Fruit fly (Drosophila melanogaster) whole organism, embryonic: ENCODE data around the gene vih.

Experiments
- Awh ChIP-seq: fragments of 200-800 bp; sonication (Bioruptor generic); IDR thresholded peaks from 2 replicates; pipeline ENCODE4, ENCODE4 v1.3.6; 2022; ENCODE audit warnings: missing biosample characterization, missing genetic modification characterization
- CG10366 ChIP-seq: fragments of 200-800 bp; sonication (Bioruptor generic); IDR thresholded peaks from 2 replicates; pipeline ENCODE4 v1.3.6; 2022; ENCODE audit warnings: missing biosample characterization, missing genetic modification characterization
- CG10543 ChIP-seq: fragments of 200-800 bp; sonication (Bioruptor generic); optimal IDR thresholded peaks from 3 replicates; lab custom pipeline; 2017; ENCODE audit warnings: missing biosample characterization, mild to moderate bottlenecking, missing genetic modification characterization, moderate library complexity
- CG12104 ChIP-seq: fragments of 200-800 bp; sonication (Bioruptor generic); optimal IDR thresholded peaks from 3 replicates; lab custom pipeline; 2016; ENCODE audit warnings: missing biosample characterization, missing genetic modification characterization
- CG13296 ChIP-seq: fragments of 200-800 bp; sonication (Bioruptor generic); optimal IDR thresholded peaks from 3 replicates; lab custom pipeline; 2018; ENCODE audit warnings: missing biosample characterization, mild to moderate bottlenecking, missing genetic modification characterization
- CG15514 ChIP-seq: fragments of 200-800 bp; sonication (Bioruptor generic); optimal IDR thresholded peaks from 3 replicates; lab custom pipeline; 2017; ENCODE audit warnings: missing biosample characterization, missing genetic modification characterization, mild to moderate bottlenecking, moderate library complexity, missing genetic modification reagents
- CG16813 ChIP-seq: fragments of 200-800 bp; sonication (Bioruptor generic); IDR thresholded peaks from 3 replicates; pipeline ENCODE4 v1.3.6; 2022; ENCODE audit warnings: missing biosample characterization, missing genetic modification characterization; ENCODE audit not compliant: partially characterized antibody
- CG16815 ChIP-seq: fragments of 200-800 bp; sonication (Bioruptor generic); optimal IDR thresholded peaks from 3 replicates; lab custom pipeline; 2017; ENCODE audit warnings: missing biosample characterization, mild to moderate bottlenecking, missing genetic modification characterization
- CG18599 ChIP-seq: fragments of 200-800 bp; sonication (Bioruptor generic); optimal IDR thresholded peaks from 3 replicates; lab custom pipeline; 2017; ENCODE audit warnings: missing biosample characterization, missing genetic modification characterization, mild to moderate bottlenecking, moderate library complexity, missing genetic modification reagents
- CG18619 ChIP-seq: fragments of 200-800 bp; sonication (Bioruptor generic); optimal IDR thresholded peaks from 3 replicates; lab custom pipeline; 2017; ENCODE audit warnings: missing biosample characterization, mild to moderate bottlenecking, missing genetic modification characterization
- CG2889 ChIP-seq: fragments of 200-800 bp; sonication (Bioruptor generic); IDR thresholded peaks from 3 replicates; pipeline ENCODE4 v1.3.6; 2022; ENCODE audit warnings: missing biosample characterization, missing genetic modification characterization
- CG34376 ChIP-seq: fragments of 200-800 bp; sonication (Bioruptor generic); optimal IDR thresholded peaks from 2 replicates; lab custom pipeline; 2018; ENCODE audit warnings: missing biosample characterization, mild to moderate bottlenecking, missing genetic modification characterization
- CG43689 ChIP-seq: fragments of 200-800 bp; sonication (Bioruptor generic); IDR thresholded peaks from 2 replicates; pipeline ENCODE4 v1.3.6; 2022; ENCODE audit warnings: missing biosample characterization, missing genetic modification characterization
- CG6175 ChIP-seq: fragments of 200-800 bp; sonication (Bioruptor generic); IDR thresholded peaks from 3 replicates; pipeline ENCODE4 v1.3.6; 2022; ENCODE audit warnings: missing biosample characterization, missing genetic modification characterization
- CG6683 ChIP-seq: fragments of 200-800 bp; sonication (Bioruptor generic); optimal IDR thresholded peaks from 2 replicates; lab custom pipeline; 2017; ENCODE audit warnings: missing biosample characterization, mild to moderate bottlenecking, missing genetic modification characterization, missing genetic modification reagents
- CG6791 ChIP-seq: fragments of 200-800 bp; sonication (Bioruptor generic); IDR thresholded peaks from 3 replicates; pipeline ENCODE4 v1.3.6; 2022; ENCODE audit warnings: missing biosample characterization, missing genetic modification characterization; ENCODE audit not compliant: partially characterized antibody
- CG7987 ChIP-seq: fragments of 200-800 bp; sonication (Bioruptor generic); optimal IDR thresholded peaks from 2 replicates; lab custom pipeline; 2018; ENCODE audit warnings: missing biosample characterization, mild to moderate bottlenecking, missing genetic modification characterization, moderate library complexity
- Dbx ChIP-seq: fragments of 200-800 bp; sonication (Bioruptor generic); IDR thresholded peaks from 3 replicates; pipeline ENCODE4 v1.3.6; 2022; ENCODE audit warnings: missing biosample characterization, missing genetic modification characterization
- E2f2 ChIP-seq: fragments of 200-800 bp; sonication (Bioruptor generic); IDR thresholded peaks from 2 replicates; pipeline ENCODE4 v1.3.6; 2022; ENCODE audit warnings: missing biosample characterization, missing genetic modification characterization
- Ets97D ChIP-seq: fragments of 200-800 bp; sonication (Bioruptor generic); optimal IDR thresholded peaks from 3 replicates; lab custom pipeline; 2016; ENCODE audit warnings: missing biosample characterization, missing genetic modification characterization
- Fer1 ChIP-seq: fragments of 200-800 bp; sonication (Bioruptor generic); optimal IDR thresholded peaks from 2 replicates; lab custom pipeline; 2017; ENCODE audit warnings: missing biosample characterization, mild to moderate bottlenecking, missing genetic modification characterization
- GATAe ChIP-seq: fragments of 200-800 bp; sonication (Bioruptor generic); conservative IDR thresholded peaks from 2 replicates; pipeline ENCODE4 v1.3.6; 2022; ENCODE audit warnings: missing biosample characterization, missing genetic modification characterization
- MESR4 ChIP-seq: fragments of 200-800 bp; sonication (Bioruptor generic); optimal IDR thresholded peaks from 2 replicates; lab custom pipeline; 2018; ENCODE audit warnings: missing biosample characterization, mild to moderate bottlenecking, missing genetic modification characterization, moderate library complexity
- Med ChIP-seq: fragments of 200-800 bp; sonication (Bioruptor generic); peaks from one replicate; lab custom pipeline; 2016; ENCODE audit warnings: missing biosample characterization, missing genetic modification characterization, mild to moderate bottlenecking, inconsistent platforms, moderate library complexity
- Rfx ChIP-seq: fragments of 200-800 bp; sonication (Bioruptor generic); IDR thresholded peaks from 2 replicates; pipeline ENCODE4 v1.3.6; 2022; ENCODE audit warnings: missing biosample characterization, missing genetic modification characterization
- Rx ChIP-seq: fragments of 200-800 bp; sonication (Bioruptor generic); IDR thresholded peaks from 2 replicates; pipeline ENCODE4 v1.3.6; 2022; ENCODE audit warnings: missing biosample characterization, missing genetic modification characterization
- ci ChIP-seq: fragments of 200-800 bp; sonication (Bioruptor generic); IDR thresholded peaks from 3 replicates; pipeline ENCODE4 v1.3.6; 2022; ENCODE audit warnings: missing biosample characterization, missing genetic modification characterization
- ewg ChIP-seq: fragments of 200-800 bp; sonication (Bioruptor generic); optimal IDR thresholded peaks from 3 replicates; lab custom pipeline; 2017; ENCODE audit warnings: mild to moderate bottlenecking, missing biosample characterization, missing genetic modification reagents, missing genetic modification characterization
- gfzf ChIP-seq: fragments of 200-800 bp; sonication (Bioruptor generic); optimal IDR thresholded peaks from 2 replicates; lab custom pipeline; 2016; ENCODE audit warnings: missing biosample characterization, mild to moderate bottlenecking, missing genetic modification characterization, moderate library complexity
- her ChIP-seq: fragments of 200-800 bp; sonication (Bioruptor generic); optimal IDR thresholded peaks from 2 replicates; lab custom pipeline; 2016; ENCODE audit warnings: missing biosample characterization, missing genetic modification characterization
- pb ChIP-seq: fragments of 200-800 bp; sonication (Bioruptor generic); optimal IDR thresholded peaks from 3 replicates; lab custom pipeline; 2016; ENCODE audit warnings: missing biosample characterization, missing genetic modification characterization
- pfk ChIP-seq: fragments of 200-800 bp; sonication (Bioruptor generic); optimal IDR thresholded peaks from 2 replicates; lab custom pipeline; 2018; ENCODE audit warnings: missing biosample characterization, mild to moderate bottlenecking, missing genetic modification characterization, moderate library complexity
- ranshi ChIP-seq: fragments of 200-800 bp; sonication (Bioruptor generic); IDR thresholded peaks from 2 replicates; pipeline ENCODE4 v1.3.6; 2022; ENCODE audit warnings: missing biosample characterization, missing genetic modification characterization
- repo ChIP-seq: fragments of 200-800 bp; sonication (Bioruptor generic); optimal IDR thresholded peaks from 2 replicates; lab custom pipeline; 2016; ENCODE audit warnings: missing biosample characterization, missing genetic modification characterization
- ro ChIP-seq: fragments of 200-800 bp; sonication (Bioruptor generic); IDR thresholded peaks from 2 replicates; pipeline ENCODE4 v1.3.6; 2022; ENCODE audit warnings: missing biosample characterization, missing genetic modification characterization
- sens ChIP-seq: fragments of 200-800 bp; sonication (Bioruptor generic); peaks from one replicate; lab custom pipeline; 2016; ENCODE audit warnings: missing biosample characterization, missing genetic modification characterization
- sug ChIP-seq: fragments of 200-800 bp; optimal IDR thresholded peaks from 2 replicates; lab custom pipeline; 2019; ENCODE audit warnings: missing biosample characterization, mild to moderate bottlenecking, missing genetic modification characterization, moderate library complexity
- vfl ChIP-seq: fragments of 200-800 bp; sonication (Bioruptor generic); optimal IDR thresholded peaks from 2 replicates; lab custom pipeline; 2016; ENCODE audit warnings: missing biosample characterization, missing genetic modification characterization

The vih gene

DNA sequence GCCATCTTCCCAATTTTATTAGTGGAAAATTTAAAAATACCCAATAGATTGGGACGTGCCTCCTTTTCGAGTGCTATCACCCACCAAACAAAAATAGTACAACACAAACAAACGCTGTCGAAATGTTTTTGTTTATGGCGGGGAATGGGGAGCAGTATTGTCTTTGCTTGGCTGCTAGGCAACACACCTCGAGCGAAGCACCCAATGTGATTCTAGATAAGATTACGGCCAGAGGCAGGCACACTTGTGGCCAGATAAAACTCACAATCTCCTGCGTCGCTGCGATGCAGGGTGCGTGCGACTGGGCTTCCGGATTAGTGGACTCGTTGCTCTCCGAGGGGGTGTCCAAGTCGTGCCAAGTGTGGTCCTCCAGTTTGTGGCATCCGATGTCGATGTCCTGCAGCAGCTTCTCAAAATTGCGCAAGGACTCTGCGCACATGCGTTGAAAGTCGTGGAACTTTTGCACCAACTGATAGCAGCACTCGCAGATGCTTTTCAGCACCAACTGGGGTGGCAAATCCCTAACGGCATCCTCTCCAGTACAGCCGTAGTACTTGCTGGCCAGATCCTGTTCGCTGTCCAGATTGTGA is 3.0 kb downstream of the vih start (continued):
- TF ChIP-seq CG16815 (GFP tag; lab: Kevin White, UChicago) (no peak), her (GFP tag; lab: Kevin White, UChicago) (peak; percentile 62), sens (peak; percentile 68), CG12104 (no peak), CG10543 (GFP tag; lab: Kevin White, UChicago) (peak; percentile 16), repo (GFP tag; lab: Kevin White, UChicago) (no peak), CG16813 (0 out of 3 replicates have a peak, but pooled peaks have one; percentile 21), ewg (peak; percentile 71), GATAe (GFP tag; lab: Robert Waterston, UW) (peak; percentile 72), ro (GFP tag; lab: Robert Waterston, UW) (no peak), Rx (GFP tag; lab: Robert Waterston, UW) (no peak), sug (tag; lab: Kevin White, UChicago) (peak; percentile 68), CG43689 (GFP tag; lab: Robert Waterston, UW) (no peak), pfk (GFP tag; lab: Kevin White, UChicago) (no peak)

- peak; percentile 45 for TF ChIP-seq CG34376 (GFP tag; lab: Kevin White, UChicago)
- no peak for TF ChIP-seq CG10366 (GFP tag; lab: Robert Waterston, UW)
- TF ChIP-seq Awh = 0 out of 2 replicates have a peak, but pooled peaks have one; percentile 11
- TF ChIP-seq gfzf = no peak
- TF ChIP-seq MESR4 (GFP tag; lab: Kevin White, UChicago) = peak; percentile 7
- peak; percentile 14; the same call in 1 of the 3 replicates for TF ChIP-seq CG6175 (GFP tag; lab: Robert Waterston, UW)
- TF ChIP-seq E2f2 (GFP tag; lab: Robert Waterston, UW) = peak; percentile 10; the same call in 1 of the 2 replicates
- TF ChIP-seq CG15514 (GFP tag; lab: Kevin White, UChicago) = peak; percentile 28
- TF ChIP-seq CG18599 (GFP tag; lab: Kevin White, UChicago) = peak; percentile 37
- no peak for TF ChIP-seq Dbx (GFP tag; lab: Robert Waterston, UW)
- TF ChIP-seq pb (GFP tag; lab: Kevin White, UChicago) = peak; percentile 9
- TF ChIP-seq sens = peak; percentile 51
- 0 out of 2 replicates have a peak, but pooled peaks have one; percentile 18 for TF ChIP-seq Rfx (GFP tag; lab: Robert Waterston, UW)
- no peak for TF ChIP-seq CG18619 (GFP tag; lab: Kevin White, UChicago)
- TF ChIP-seq Med (GFP tag; lab: Kevin White, UChicago) = peak; percentile 70
- TF ChIP-seq ranshi = no peak
- no peak for TF ChIP-seq CG2889 (GFP tag; lab: Robert Waterston, UW)
- TF ChIP-seq Fer1 (GFP tag; lab: Kevin White, UChicago) = peak; percentile 41
- no peak for TF ChIP-seq vfl (GFP tag; lab: Kevin White, UChicago)
- TF ChIP-seq CG6683 (GFP tag; lab: Kevin White, UChicago) = peak; percentile 4
- TF ChIP-seq CG13296 (GFP tag; lab: Kevin White, UChicago) = peak; percentile 15
- peak; percentile 60; the same call in 2 of the 3 replicates for TF ChIP-seq ci (GFP tag; lab: Robert Waterston, UW)
- TF ChIP-seq CG6791 (GFP tag; lab: Robert Waterston, UW) = 0 out of 3 replicates have a peak, but pooled peaks have one; percentile 38
- peak; percentile 38 for TF ChIP-seq Ets97D
- TF ChIP-seq CG7987 (GFP tag; lab: Kevin White, UChicago) = peak; percentile 33
These were observed 3.5 kb downstream of the vih start, which contains the start of gene CG10654 for dm6 chr3L:12507571-12507970. TSS of gene CG10654 (minus strand) at chr3L:12507840.
